Fruit fly (Drosophila melanogaster): Measurements from ENCODE around the gene Vav.

dm6 chrX:19264396-19264795, 2.8 kb downstream of the Vav start:
- TF ChIP-seq CG1620 (GFP tag; optimal IDR thresholded peaks at IDR 0.05) (no peak), tj (GFP tag; optimal IDR thresholded peaks at IDR 0.05) (no peak), kay (GFP tag; ENCODE audit: borderline replicate concordance) (no peak), toe (GFP tag; optimal IDR thresholded peaks at IDR 0.05) (no peak), bab1 (GFP tag; optimal IDR thresholded peaks at IDR 0.05) (no peak), CG5204 (GFP tag; optimal IDR thresholded peaks at IDR 0.05) (no peak), CG14711 (tag; optimal IDR thresholded peaks at IDR 0.05) (no peak), CG7045 (GFP tag; optimal IDR thresholded peaks at IDR 0.05) (no peak), CG33017 (tag; optimal IDR thresholded peaks at IDR 0.05) (no peak), pad (GFP tag; optimal IDR thresholded peaks at IDR 0.05) (no peak), cnc (optimal IDR thresholded peaks at IDR 0.05) (no peak), Mnt (GFP tag; optimal IDR thresholded peaks at IDR 0.05) (no peak), CG11617 (GFP tag; optimal IDR thresholded peaks at IDR 0.05) (no peak)

Measured in whole organism, adult.